Fruit fly (Drosophila melanogaster) whole organism, embryonic: ENCODE results near the gene DPCoAC.

Experiments used
- ATbp ChIP-seq: fragments of 200-800 bp; sonication (Bioruptor generic); optimal IDR thresholded peaks from 2 replicates; lab custom pipeline; 2017; ENCODE audit warnings: missing biosample characterization, mild to moderate bottlenecking, missing genetic modification characterization, missing genetic modification reagents
- C15 ChIP-seq: fragments of 200-800 bp; sonication (Bioruptor generic); IDR thresholded peaks from 3 replicates; pipeline ENCODE4 v1.3.6; 2022; ENCODE audit warnings: missing biosample characterization, missing genetic modification characterization
- CG10147 ChIP-seq: fragments of 200-800 bp; sonication (Bioruptor generic); optimal IDR thresholded peaks from 2 replicates; lab custom pipeline; 2019; ENCODE audit warnings: missing biosample characterization, mild to moderate bottlenecking, missing genetic modification characterization, moderate library complexity
- CG10366 ChIP-seq: fragments of 200-800 bp; sonication (Bioruptor generic); IDR thresholded peaks from 2 replicates; pipeline ENCODE4 v1.3.6; 2022; ENCODE audit warnings: missing biosample characterization, missing genetic modification characterization
- CG12391 ChIP-seq: fragments of 200-800 bp; sonication (Bioruptor generic); optimal IDR thresholded peaks from 3 replicates; lab custom pipeline; 2018; ENCODE audit warnings: missing biosample characterization, mild to moderate bottlenecking, missing genetic modification characterization, moderate library complexity
- CG12942 ChIP-seq: fragments of 200-800 bp; sonication (Bioruptor generic); optimal IDR thresholded peaks from 3 replicates; lab custom pipeline; 2016; ENCODE audit warnings: missing biosample characterization, missing genetic modification characterization
- CG13123 ChIP-seq: fragments of 200-800 bp; sonication (Bioruptor generic); optimal IDR thresholded peaks from 2 replicates; lab custom pipeline; 2016; ENCODE audit warnings: missing biosample characterization, missing genetic modification characterization
- CG13424 ChIP-seq: fragments of 200-800 bp; sonication (Bioruptor generic); optimal IDR thresholded peaks from 2 replicates; lab custom pipeline; 2019; ENCODE audit warnings: missing biosample characterization, mild to moderate bottlenecking, missing genetic modification characterization, moderate library complexity
- CG13894 ChIP-seq: fragments of 200-800 bp; sonication (Bioruptor generic); optimal IDR thresholded peaks from 3 replicates; lab custom pipeline; 2018; ENCODE audit warnings: missing biosample characterization, mild to moderate bottlenecking, missing genetic modification characterization, moderate library complexity
- CG14441 ChIP-seq: fragments of 200-800 bp; sonication (Bioruptor generic); IDR thresholded peaks from 2 replicates; pipeline ENCODE4 v1.3.6; 2022; ENCODE audit warnings: missing biosample characterization, missing genetic modification characterization
- CG15514 ChIP-seq: fragments of 200-800 bp; sonication (Bioruptor generic); optimal IDR thresholded peaks from 3 replicates; lab custom pipeline; 2017; ENCODE audit warnings: missing biosample characterization, missing genetic modification characterization, mild to moderate bottlenecking, moderate library complexity, missing genetic modification reagents
- CG16863 ChIP-seq: fragments of 200-800 bp; sonication (Bioruptor generic); optimal IDR thresholded peaks from 3 replicates; lab custom pipeline; 2016; ENCODE audit warnings: missing biosample characterization, missing genetic modification characterization
- CG17912 ChIP-seq: fragments of 200-800 bp; sonication (Bioruptor generic); optimal IDR thresholded peaks from 2 replicates; lab custom pipeline; 2018; ENCODE audit warnings: missing biosample characterization, mild to moderate bottlenecking, missing genetic modification characterization
- CG2678 ChIP-seq: fragments of 200-800 bp; sonication (Bioruptor generic); optimal IDR thresholded peaks from 3 replicates; lab custom pipeline; 2019; ENCODE audit warnings: missing biosample characterization, mild to moderate bottlenecking, missing genetic modification characterization, moderate library complexity
- CG30020 ChIP-seq: fragments of 200-800 bp; optimal IDR thresholded peaks from 2 replicates; lab custom pipeline; 2019; ENCODE audit warnings: missing biosample characterization, mild to moderate bottlenecking, missing genetic modification characterization, moderate library complexity
- CG3847 ChIP-seq: fragments of 200-800 bp; sonication (Bioruptor generic); IDR thresholded peaks from 2 replicates; pipeline ENCODE4 v1.3.6; 2022; ENCODE audit warnings: missing biosample characterization, missing genetic modification characterization
- CG8924 ChIP-seq: fragments of 200-800 bp; optimal IDR thresholded peaks from 3 replicates; lab custom pipeline; 2019; ENCODE audit warnings: missing biosample characterization, mild to moderate bottlenecking, missing genetic modification characterization, moderate library complexity
- CG9609 ChIP-seq: fragments of 200-800 bp; sonication (Bioruptor generic); optimal IDR thresholded peaks from 3 replicates; lab custom pipeline; 2016; ENCODE audit warnings: missing biosample characterization, missing genetic modification characterization
- CG9817 ChIP-seq: fragments of 200-800 bp; sonication (Bioruptor generic); optimal IDR thresholded peaks from 2 replicates; lab custom pipeline; 2018; ENCODE audit warnings: missing biosample characterization, mild to moderate bottlenecking, missing genetic modification characterization, moderate library complexity
- Chrac-16 ChIP-seq: fragments of 200-800 bp; sonication (Bioruptor generic); optimal IDR thresholded peaks from 3 replicates; lab custom pipeline; 2016; ENCODE audit warnings: missing biosample characterization, missing genetic modification characterization
- Dll ChIP-seq: fragments of 200-800 bp; sonication (Bioruptor generic); IDR thresholded peaks from 4 replicates; pipeline ENCODE4 v1.3.6; 2022; ENCODE audit warnings: missing biosample characterization, missing genetic modification characterization; ENCODE audit not compliant: partially characterized antibody
- Drgx ChIP-seq: fragments of 200-800 bp; sonication (Bioruptor generic); IDR thresholded peaks from 2 replicates; pipeline ENCODE4 v1.3.6; 2022; ENCODE audit warnings: missing biosample characterization, missing genetic modification characterization
- HLH54F ChIP-seq: fragments of 200-800 bp; sonication (Bioruptor generic); optimal IDR thresholded peaks from 3 replicates; lab custom pipeline; 2016; ENCODE audit warnings: missing biosample characterization, missing genetic modification characterization
- HmgD ChIP-seq: fragments of 200-800 bp; sonication (Bioruptor generic); optimal IDR thresholded peaks from 3 replicates; lab custom pipeline; 2016; ENCODE audit warnings: missing biosample characterization, missing genetic modification characterization
- Hmr ChIP-seq: fragments of 200-800 bp; sonication (Bioruptor generic); optimal IDR thresholded peaks from 3 replicates; lab custom pipeline; 2017; ENCODE audit warnings: mild to moderate bottlenecking, missing biosample characterization, missing genetic modification reagents, missing genetic modification characterization
- Kr ChIP-seq: fragments of 200-800 bp; sonication (Bioruptor generic); optimal IDR thresholded peaks from 2 replicates; lab custom pipeline; 2017; ENCODE audit warnings: missing biosample characterization, mild to moderate bottlenecking, missing genetic modification characterization
- Med ChIP-seq: fragments of 200-800 bp; sonication (Bioruptor generic); peaks from one replicate; lab custom pipeline; 2016; ENCODE audit warnings: missing biosample characterization, missing genetic modification characterization, mild to moderate bottlenecking, inconsistent platforms, moderate library complexity
- Optix ChIP-seq: fragments of 200-800 bp; sonication (Bioruptor generic); IDR thresholded peaks from 3 replicates; pipeline ENCODE4 v1.3.6; 2022; ENCODE audit warnings: missing biosample characterization, missing genetic modification characterization
- Sox102F ChIP-seq: fragments of 200-800 bp; sonication (Bioruptor generic); optimal IDR thresholded peaks from 2 replicates; lab custom pipeline; 2018; ENCODE audit warnings: missing biosample characterization, mild to moderate bottlenecking, missing genetic modification characterization, moderate library complexity
- Sry-β ChIP-seq: fragments of 200-800 bp; sonication (Bioruptor generic); optimal IDR thresholded peaks from 2 replicates; lab custom pipeline; 2018; ENCODE audit warnings: missing biosample characterization, mild to moderate bottlenecking, missing genetic modification characterization, moderate library complexity
- chinmo ChIP-seq: fragments of 200-800 bp; sonication (Bioruptor generic); IDR thresholded peaks from 4 replicates; pipeline ENCODE4 v1.3.6; 2022; ENCODE audit warnings: missing biosample characterization, missing genetic modification characterization; ENCODE audit not compliant: partially characterized antibody
- exex ChIP-seq: fragments of 200-800 bp; sonication (Bioruptor generic); optimal IDR thresholded peaks from 4 replicates; lab custom pipeline; 2018; ENCODE audit warnings: missing biosample characterization, mild to moderate bottlenecking, missing genetic modification characterization, moderate library complexity
- gem ChIP-seq: fragments of 200-800 bp; sonication (Bioruptor generic); optimal IDR thresholded peaks from 2 replicates; lab custom pipeline; 2019; ENCODE audit warnings: missing biosample characterization, mild to moderate bottlenecking, missing genetic modification characterization, moderate library complexity
- grau ChIP-seq: fragments of 200-800 bp; optimal IDR thresholded peaks from 3 replicates; lab custom pipeline; 2019; ENCODE audit warnings: missing biosample characterization, mild to moderate bottlenecking, missing genetic modification characterization, moderate library complexity
- gsb-n ChIP-seq: fragments of 200-800 bp; sonication (Bioruptor generic); optimal IDR thresholded peaks from 3 replicates; lab custom pipeline; 2018; ENCODE audit warnings: missing biosample characterization, mild to moderate bottlenecking, missing genetic modification characterization
- ken ChIP-seq: fragments of 200-800 bp; sonication (Bioruptor generic); IDR thresholded peaks from 3 replicates; pipeline ENCODE4 v1.3.6; 2022; ENCODE audit warnings: missing biosample characterization, missing genetic modification characterization
- lab ChIP-seq: fragments of 200-800 bp; sonication (Bioruptor generic); optimal IDR thresholded peaks from 3 replicates; lab custom pipeline; 2017; ENCODE audit warnings: missing biosample characterization, missing genetic modification characterization, mild to moderate bottlenecking, moderate library complexity, missing genetic modification reagents
- lmd ChIP-seq: fragments of 200-800 bp; sonication (Bioruptor generic); IDR thresholded peaks from 2 replicates; pipeline ENCODE4 v1.3.6; 2022; ENCODE audit warnings: missing biosample characterization, missing genetic modification characterization
- nmo ChIP-seq: fragments of 200-800 bp; sonication (Bioruptor generic); optimal IDR thresholded peaks from 2 replicates; lab custom pipeline; 2018; ENCODE audit warnings: missing biosample characterization, mild to moderate bottlenecking, missing genetic modification characterization, moderate library complexity
- sisA ChIP-seq: fragments of 200-800 bp; sonication (Bioruptor generic); IDR thresholded peaks from 2 replicates; pipeline ENCODE4 v1.3.6; 2022; ENCODE audit warnings: missing biosample characterization, missing genetic modification characterization
- sna ChIP-seq: fragments of 200-800 bp; sonication (Bioruptor generic); IDR thresholded peaks from 2 replicates; pipeline ENCODE4 v1.3.6; 2022; ENCODE audit warnings: missing biosample characterization, missing genetic modification characterization; ENCODE audit not compliant: partially characterized antibody
- so ChIP-seq: fragments of 200-800 bp; sonication (Bioruptor generic); IDR thresholded peaks from 3 replicates; pipeline ENCODE4 v1.3.6; 2022; ENCODE audit warnings: missing biosample characterization, missing genetic modification characterization
- trem ChIP-seq: fragments of 200-800 bp; optimal IDR thresholded peaks from 3 replicates; lab custom pipeline; 2019; ENCODE audit warnings: missing biosample characterization, mild to moderate bottlenecking, missing genetic modification characterization, moderate library complexity

DPCoAC gene

DNA sequence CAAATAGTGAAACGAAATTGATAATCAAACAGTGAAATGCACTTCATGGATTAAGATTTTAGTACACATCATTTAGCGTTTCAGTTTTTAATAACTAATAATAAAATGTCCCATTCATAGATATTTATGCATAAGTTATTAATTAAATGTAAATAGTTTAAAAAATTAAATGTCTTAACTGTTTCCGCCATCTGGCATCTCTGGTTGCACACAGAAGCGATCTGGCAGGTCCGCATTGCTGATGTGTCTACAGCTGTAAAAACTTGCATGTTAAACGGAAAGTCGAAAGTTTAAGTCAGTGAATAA is 31.0 kb upstream of the DPCoAC start, which contains the start of gene Srp72 (continued):
- peak; percentile 62 for TF ChIP-seq ken
- no peak for TF ChIP-seq HmgD (GFP tag; lab: Kevin White, UChicago)
- peak; percentile 73 for TF ChIP-seq gem
- TF ChIP-seq lmd (GFP tag; lab: Robert Waterston, UW), result peak; percentile 37; the same call in 1 of the 2 replicates
- 0 out of 4 replicates have a peak, but pooled peaks have one; percentile 43 for TF ChIP-seq Dll
- TF ChIP-seq ATbp (GFP tag; lab: Kevin White, UChicago), result no peak
- TF ChIP-seq sna (GFP tag; lab: Robert Waterston, UW), result no peak; the same call in 1 of the 2 replicates
- peak; percentile 43 for TF ChIP-seq CG8924 (tag; lab: Kevin White, UChicago)
- TF ChIP-seq CG30020, result peak; percentile 38
- peak; percentile 62 for TF ChIP-seq CG3847 (GFP tag; lab: Robert Waterston, UW)
- no peak for TF ChIP-seq chinmo
- peak; percentile 44 for TF ChIP-seq CG9817
- peak; percentile 86 for TF ChIP-seq trem
- TF ChIP-seq CG15514 (GFP tag; lab: Kevin White, UChicago), result peak; percentile 52
- TF ChIP-seq Hmr (GFP tag; lab: Kevin White, UChicago), result peak; percentile 37
- peak; percentile 37; the same call in 1 of the 2 replicates for TF ChIP-seq sisA (GFP tag; lab: Robert Waterston, UW)
- no peak for TF ChIP-seq CG9609 (GFP tag; lab: Kevin White, UChicago)
- TF ChIP-seq Sox102F (GFP tag; lab: Kevin White, UChicago), result peak; percentile 41
- TF ChIP-seq CG14441 (GFP tag; lab: Robert Waterston, UW), result peak; percentile 47; the same call in 1 of the 2 replicates
- no peak for TF ChIP-seq CG16863 (GFP tag; lab: Kevin White, UChicago)
- TF ChIP-seq CG17912, result no peak
- peak; percentile 55 for TF ChIP-seq CG13424 (tag; lab: Kevin White, UChicago)
- peak; percentile 35 for TF ChIP-seq CG12942 (GFP tag; lab: Kevin White, UChicago)
- TF ChIP-seq Sry-β (GFP tag; lab: Kevin White, UChicago), result no peak
- TF ChIP-seq C15, result no peak
- no peak for TF ChIP-seq CG13894 (tag; lab: Kevin White, UChicago)
- TF ChIP-seq exex (tag; lab: Kevin White, UChicago), result peak; percentile 37
- TF ChIP-seq grau (tag; lab: Kevin White, UChicago), result peak; percentile 41
- TF ChIP-seq HLH54F (GFP tag; lab: Kevin White, UChicago), result peak; percentile 2
- no peak for TF ChIP-seq Kr (GFP tag; lab: Kevin White, UChicago)
- peak; percentile 58 for TF ChIP-seq lab (GFP tag; lab: Kevin White, UChicago)
- TF ChIP-seq nmo (GFP tag; lab: Kevin White, UChicago), result peak; percentile 63
- peak; percentile 68 for TF ChIP-seq CG2678 (tag; lab: Kevin White, UChicago)
- peak; percentile 51 for TF ChIP-seq gsb-n (tag; lab: Kevin White, UChicago)
- TF ChIP-seq CG10147 (GFP tag; lab: Kevin White, UChicago), result peak; percentile 45
- TF ChIP-seq Optix, result no peak
- peak; percentile 78 for TF ChIP-seq CG12391 (tag; lab: Kevin White, UChicago)
- TF ChIP-seq Chrac-16 (GFP tag; lab: Kevin White, UChicago), result peak; percentile 8
- peak; percentile 55 for TF ChIP-seq Drgx (GFP tag; lab: Robert Waterston, UW)
- TF ChIP-seq CG10366 (GFP tag; lab: Robert Waterston, UW), result peak; percentile 23; the same call in 1 of the 2 replicates
- TF ChIP-seq CG13123 (GFP tag; lab: Kevin White, UChicago), result no peak
- TF ChIP-seq so (GFP tag; lab: Robert Waterston, UW), result 0 out of 3 replicates have a peak, but pooled peaks have one; percentile 41
- peak; percentile 86 for TF ChIP-seq Med (GFP tag; lab: Kevin White, UChicago)
